Fruit fly (Drosophila melanogaster): ENCODE data around the gene Tbc1d15-17.
A peak's percentile ranks its signal among the peaks of the same experiment; 100 is the strongest.

Gene Tbc1d15-17

dm6 chr2L:207129-207813 lies at the start of gene Tbc1d15-17, which contains the start of gene CG11617 (continued):
- TF ChIP-seq nerfin-1 (tag; optimal IDR thresholded peaks at IDR 0.05) (peak; percentile 71), MBD-R2 (GFP tag; IDR thresholded peaks at IDR 0.05) (peak; percentile 97), Myb (GFP tag; optimal IDR thresholded peaks at IDR 0.05) (peak; percentile 88), CG14014 (GFP tag; IDR thresholded peaks at IDR 0.05) (0 out of 2 replicates have a peak, but pooled peaks have one; percentile 2), Dref (GFP tag; IDR thresholded peaks at IDR 0.05) (peak; percentile 46), insv (GFP tag; optimal IDR thresholded peaks at IDR 0.05) (peak in 1 of 2 experiments; percentile 51), Dek (tag; optimal IDR thresholded peaks at IDR 0.05) (peak; percentile 15), repo (GFP tag; optimal IDR thresholded peaks at IDR 0.05) (no peak), CG17829 (tag; optimal IDR thresholded peaks at IDR 0.05) (peak; percentile 31), Fer3 (tag; optimal IDR thresholded peaks at IDR 0.05) (no peak), CG33213 (GFP tag; optimal IDR thresholded peaks at IDR 0.05) (peak; percentile 55), Abd-B (GFP tag; optimal IDR thresholded peaks at IDR 0.05) (no peak), CG16813 (GFP tag; IDR thresholded peaks at IDR 0.05; ENCODE audit: partially characterized antibody) (peak; percentile 41; the same call in 1 of the 3 replicates), CG7928 (GFP tag; optimal IDR thresholded peaks at IDR 0.05) (no peak), B-H2 (GFP tag; optimal IDR thresholded peaks at IDR 0.05) (peak; percentile 32), Bteb2 (GFP tag; optimal IDR thresholded peaks at IDR 0.05) (no peak), phol (tag; optimal IDR thresholded peaks at IDR 0.05) (peak; percentile 56), Rfx (GFP tag; IDR thresholded peaks at IDR 0.05) (0 out of 2 replicates have a peak, but pooled peaks have one; percentile 22), MESR4 (GFP tag; optimal IDR thresholded peaks at IDR 0.05) (peak; percentile 86), CG33557 (GFP tag; optimal IDR thresholded peaks at IDR 0.05) (no peak), Dp (GFP tag; optimal IDR thresholded peaks at IDR 0.05) (peak; percentile 62), CG8924 (tag; optimal IDR thresholded peaks at IDR 0.05) (peak; percentile 51), CG9437 (GFP tag; optimal IDR thresholded peaks at IDR 0.05) (peak; percentile 97), amos (GFP tag; IDR thresholded peaks at IDR 0.05; ENCODE audit: partially characterized antibody) (peak; percentile 63; the same call in 1 of the 2 replicates), CG5953 (GFP tag; IDR thresholded peaks at IDR 0.05) (no peak), CG3995 (GFP tag; optimal IDR thresholded peaks at IDR 0.05) (peak; percentile 72), CrebB (tag; optimal IDR thresholded peaks at IDR 0.05) (peak; percentile 4), dmrt11E (tag; optimal IDR thresholded peaks at IDR 0.05) (no peak)

DNA sequence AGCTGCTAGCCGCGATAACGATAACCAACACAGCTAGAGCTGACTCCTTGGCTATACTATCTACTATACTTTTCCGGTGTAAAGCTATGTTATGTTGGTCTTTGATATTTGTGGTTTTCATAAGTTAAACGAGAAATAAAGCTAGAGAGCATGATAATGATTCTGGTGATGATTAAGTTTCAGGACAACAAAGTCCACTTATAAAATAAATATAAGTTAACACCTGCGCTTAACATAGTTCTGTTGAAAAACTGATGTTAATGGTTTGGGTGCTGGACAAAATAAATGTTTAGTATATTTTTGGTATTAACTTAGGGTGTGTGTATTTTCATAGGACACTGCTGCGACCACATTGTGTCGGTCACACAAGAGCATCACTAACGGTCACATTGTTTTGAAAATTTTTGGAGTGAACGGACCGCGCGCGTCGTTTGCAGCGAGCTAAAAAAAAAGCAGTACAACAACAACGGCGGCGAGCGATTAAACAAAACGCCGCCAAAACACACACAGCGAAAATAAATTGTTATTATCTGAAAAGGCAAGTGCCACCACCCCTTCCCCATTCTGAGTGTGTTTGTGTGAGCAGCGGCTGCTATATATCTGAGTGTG lies 48.2 kb upstream of the Tbc1d15-17 start, which contains the start of the genes CG33635 and spen:
CG33635 (minus strand) TSS at position 16 of the 609 bp plus-strand sequence.
spen (plus strand) TSS at position 384 of the 609 bp plus-strand sequence.
- TF ChIP-seq CG13296 (GFP tag; optimal IDR thresholded peaks at IDR 0.05) (peak; percentile 50), CG17568 (GFP tag; optimal IDR thresholded peaks at IDR 0.05) (peak; percentile 13), NFAT (GFP tag; IDR thresholded peaks at IDR 0.05) (no peak), pita (GFP tag; optimal IDR thresholded peaks at IDR 0.05) (peak; percentile 62), CG8765 (GFP tag; IDR thresholded peaks at IDR 0.05) (no peak), CG2202 (tag; optimal IDR thresholded peaks at IDR 0.05) (peak; percentile 29), kni (GFP tag; optimal IDR thresholded peaks at IDR 0.05) (peak; percentile 66), CG17359 (tag; optimal IDR thresholded peaks at IDR 0.05) (peak; percentile 44), lola (GFP tag; optimal IDR thresholded peaks at IDR 0.05) (no peak), CG13775 (GFP tag; optimal IDR thresholded peaks at IDR 0.05) (peak; percentile 30), Dref (GFP tag; IDR thresholded peaks at IDR 0.05) (no peak), Spps (tag; optimal IDR thresholded peaks at IDR 0.05) (peak; percentile 35), CG12744 (GFP tag; optimal IDR thresholded peaks at IDR 0.05) (peak; percentile 5), CG10267 (tag; optimal IDR thresholded peaks at IDR 0.05) (peak; percentile 75), Dek (tag; optimal IDR thresholded peaks at IDR 0.05) (peak; percentile 50), CG10147 (GFP tag; optimal IDR thresholded peaks at IDR 0.05) (peak; percentile 65), grau (tag; optimal IDR thresholded peaks at IDR 0.05) (peak; percentile 38), odd (GFP tag; optimal IDR thresholded peaks at IDR 0.05) (no peak), phol (tag; optimal IDR thresholded peaks at IDR 0.05) (peak; percentile 21), Sox102F (GFP tag; optimal IDR thresholded peaks at IDR 0.05) (no peak), Aef1 (GFP tag; IDR thresholded peaks at IDR 0.05) (no peak), CG6272 (GFP tag; IDR thresholded peaks at IDR 0.05) (no peak), CG17912 (GFP tag; optimal IDR thresholded peaks at IDR 0.05) (peak; percentile 79)
